Worm (Caenorhabditis elegans): ENCODE data around the gene T25D1.1.

ce11 chrX:16485322-16485721, 34.3 kb upstream of the T25D1.1 start:
- no peak for TF ChIP-seq pha-4 (tag; optimal IDR thresholded peaks at IDR 0.05)
- TF ChIP-seq nfya-1 (tag; optimal IDR thresholded peaks at IDR 0.05) = no peak
- TF ChIP-seq ceh-9 (tag; optimal IDR thresholded peaks at IDR 0.05) = no peak
- TF ChIP-seq unc-55 (GFP tag; optimal IDR thresholded peaks at IDR 0.05) = no peak
- TF ChIP-seq pag-3 (tag; optimal IDR thresholded peaks at IDR 0.05; ENCODE audit: borderline replicate concordance) = no peak
- no peak for TF ChIP-seq eyg-1 (tag; optimal IDR thresholded peaks at IDR 0.05)
- TF ChIP-seq fkh-10 (GFP tag; optimal IDR thresholded peaks at IDR 0.05) = no peak
- no peak for TF ChIP-seq tbx-2 (tag; optimal IDR thresholded peaks at IDR 0.05)
- TF ChIP-seq unc-86 (tag; optimal IDR thresholded peaks at IDR 0.05) = no peak
- no peak for TF ChIP-seq elt-2 (tag; optimal IDR thresholded peaks at IDR 0.05)
- no peak for TF ChIP-seq pqm-1 (tag; optimal IDR thresholded peaks at IDR 0.05)
- TF ChIP-seq ceh-6 (GFP tag; optimal IDR thresholded peaks at IDR 0.05) = no peak
- TF ChIP-seq ceh-30 (tag; optimal IDR thresholded peaks at IDR 0.05) = no peak

Data from whole organism, late embryonic.